Fruit fly (Drosophila melanogaster): ENCODE results near the gene CG31673.

The CG31673 gene

dm6 chr2L:20827045-20827444 lies 2.4 kb upstream of the CG31673 start:
- TF ChIP-seq ss (GFP tag; optimal IDR thresholded peaks at IDR 0.05), result no peak
- no peak for TF ChIP-seq Sox102F (GFP tag; optimal IDR thresholded peaks at IDR 0.05)
- no peak for TF ChIP-seq Gug (GFP tag; IDR thresholded peaks at IDR 0.05)
- TF ChIP-seq Ets21C (GFP tag; optimal IDR thresholded peaks at IDR 0.05), result no peak
- TF ChIP-seq CG3032 (tag; optimal IDR thresholded peaks at IDR 0.05), result no peak
- no peak for TF ChIP-seq lz (GFP tag; optimal IDR thresholded peaks at IDR 0.05)
- TF ChIP-seq CG11294 (GFP tag; IDR thresholded peaks at IDR 0.05), result no peak
- no peak for TF ChIP-seq CG6808 (GFP tag; optimal IDR thresholded peaks at IDR 0.05)
- no peak for TF ChIP-seq Lpt (GFP tag; optimal IDR thresholded peaks at IDR 0.05)
- TF ChIP-seq salr (GFP tag; optimal IDR thresholded peaks at IDR 0.05), result no peak
- no peak for TF ChIP-seq CG10631 (GFP tag; optimal IDR thresholded peaks at IDR 0.05)
- no peak for TF ChIP-seq Eip93F (GFP tag; optimal IDR thresholded peaks at IDR 0.05)
- TF ChIP-seq cyc (GFP tag; optimal IDR thresholded peaks at IDR 0.05), result no peak
- TF ChIP-seq CG6276 (GFP tag; optimal IDR thresholded peaks at IDR 0.05), result no peak
- TF ChIP-seq CG16779 (tag; optimal IDR thresholded peaks at IDR 0.05), result no peak
- no peak for TF ChIP-seq Eip75B (GFP tag; optimal IDR thresholded peaks at IDR 0.05)
- no peak for TF ChIP-seq CG6854 (GFP tag; optimal IDR thresholded peaks at IDR 0.05)
- no peak for TF ChIP-seq svp (GFP tag)
- no peak for TF ChIP-seq CG31627 (GFP tag; optimal IDR thresholded peaks at IDR 0.05)
- no peak for TF ChIP-seq Smox (GFP tag; optimal IDR thresholded peaks at IDR 0.05)

dm6 chr2L:20828701-20829100 lies 708 bp upstream of the CG31673 start:
- TF ChIP-seq CG3032 (tag; optimal IDR thresholded peaks at IDR 0.05), result no peak
- TF ChIP-seq Eip93F (GFP tag; optimal IDR thresholded peaks at IDR 0.05), result no peak
- TF ChIP-seq fd85E (GFP tag; optimal IDR thresholded peaks at IDR 0.05), result no peak
- no peak for TF ChIP-seq fkh (GFP tag; optimal IDR thresholded peaks at IDR 0.05)
- no peak for TF ChIP-seq lz (GFP tag; optimal IDR thresholded peaks at IDR 0.05)
- TF ChIP-seq svp (GFP tag), result no peak
- no peak for TF ChIP-seq CG32006 (GFP tag; optimal IDR thresholded peaks at IDR 0.05)
- no peak for TF ChIP-seq CG7368 (GFP tag; optimal IDR thresholded peaks at IDR 0.05)
- TF ChIP-seq CG6276 (GFP tag; optimal IDR thresholded peaks at IDR 0.05), result no peak
- TF ChIP-seq Hr4 (GFP tag; optimal IDR thresholded peaks at IDR 0.05), result no peak
- TF ChIP-seq CG11294 (GFP tag; IDR thresholded peaks at IDR 0.05), result no peak
- TF ChIP-seq CG11762 (GFP tag; optimal IDR thresholded peaks at IDR 0.05; ENCODE audit: insufficient read depth), result no peak
- TF ChIP-seq CG10631 (GFP tag; optimal IDR thresholded peaks at IDR 0.05), result no peak
- no peak for TF ChIP-seq acj6 (GFP tag; optimal IDR thresholded peaks at IDR 0.05)
- TF ChIP-seq Hr38 (GFP tag; optimal IDR thresholded peaks at IDR 0.05), result no peak
- no peak for TF ChIP-seq eg (GFP tag; IDR thresholded peaks at IDR 0.05)

dm6 chr2L:20829755-20830396 lies 467 bp downstream of the CG31673 start:
- peak; percentile 32 for TF ChIP-seq cyc (GFP tag; optimal IDR thresholded peaks at IDR 0.05)
- peak; percentile 24 for TF ChIP-seq OdsH (GFP tag; optimal IDR thresholded peaks at IDR 0.05)
- peak; percentile 34 for TF ChIP-seq esn (GFP tag; optimal IDR thresholded peaks at IDR 0.05)
- peak; percentile 6 for TF ChIP-seq Hr4 (GFP tag; optimal IDR thresholded peaks at IDR 0.05)
- peak; percentile 22 for TF ChIP-seq CG10631 (GFP tag; optimal IDR thresholded peaks at IDR 0.05)
- peak; percentile 9 for TF ChIP-seq topi (GFP tag; optimal IDR thresholded peaks at IDR 0.05)
- peak; percentile 50 for TF ChIP-seq Eip78C (GFP tag)
- peak; percentile 34 for TF ChIP-seq vri (GFP tag; optimal IDR thresholded peaks at IDR 0.05)
- no peak for TF ChIP-seq CG11294 (GFP tag; IDR thresholded peaks at IDR 0.05)
- peak; percentile 7 for TF ChIP-seq Met (GFP tag; optimal IDR thresholded peaks at IDR 0.05)
- no peak for TF ChIP-seq achi (GFP tag; optimal IDR thresholded peaks at IDR 0.05)
- TF ChIP-seq Eip75B (GFP tag; optimal IDR thresholded peaks at IDR 0.05), result peak; percentile 2
- peak; percentile 6 for TF ChIP-seq CG8632 (GFP tag; optimal IDR thresholded peaks at IDR 0.05)
- peak; percentile 23 for TF ChIP-seq pdm3 (GFP tag; optimal IDR thresholded peaks at IDR 0.05)
- TF ChIP-seq Eip93F (GFP tag; optimal IDR thresholded peaks at IDR 0.05), result no peak
- peak; percentile 18 for TF ChIP-seq Smox (GFP tag; optimal IDR thresholded peaks at IDR 0.05)
